Fruit fly (Drosophila melanogaster): Measurements from ENCODE around the gene JMJD6.

The JMJD6 gene

dm6 chr3R:22410537-22411360 lies 48.6 kb upstream of the JMJD6 start, which contains the start of the genes CG13850 and lqfR:
TSS of gene CG13850 (minus strand) at chr3R:22410915.
TSS of gene lqfR (plus strand) at chr3R:22411301.
- TF ChIP-seq trh (GFP tag; optimal IDR thresholded peaks at IDR 0.05), result peak; percentile 68
- peak; percentile 84 for TF ChIP-seq bcd (GFP tag; optimal IDR thresholded peaks at IDR 0.05)
- TF ChIP-seq CG9437 (GFP tag; optimal IDR thresholded peaks at IDR 0.05), result peak; percentile 72
- peak; percentile 80 for TF ChIP-seq Hsf (GFP tag; optimal IDR thresholded peaks at IDR 0.05)
- TF ChIP-seq Neu2 (GFP tag; optimal IDR thresholded peaks at IDR 0.05; ENCODE audit: borderline replicate concordance), result no peak
- peak; percentile 29 for TF ChIP-seq CG1792 (GFP tag; optimal IDR thresholded peaks at IDR 0.05)
- peak; percentile 46; the same call in 1 of the 2 replicates for TF ChIP-seq CG7372 (GFP tag; IDR thresholded peaks at IDR 0.05)
- no peak for TF ChIP-seq dan (GFP tag; IDR thresholded peaks at IDR 0.05)
- TF ChIP-seq CG10462 (GFP tag; optimal IDR thresholded peaks at IDR 0.05), result peak; percentile 58
- peak; percentile 33 for TF ChIP-seq nerfin-1 (tag; optimal IDR thresholded peaks at IDR 0.05)
- no peak for TF ChIP-seq ap (GFP tag; IDR thresholded peaks at IDR 0.05)
- no peak for TF ChIP-seq gsb-n (tag; optimal IDR thresholded peaks at IDR 0.05)
- no peak for TF ChIP-seq gcm (GFP tag; optimal IDR thresholded peaks at IDR 0.05)
- TF ChIP-seq CG16863 (GFP tag; optimal IDR thresholded peaks at IDR 0.05), result peak; percentile 65
- peak in 1 of 2 experiments; percentile 16 for TF ChIP-seq insv (GFP tag; optimal IDR thresholded peaks at IDR 0.05)
- peak; percentile 15 for TF ChIP-seq luna (GFP tag; optimal IDR thresholded peaks at IDR 0.05)
- TF ChIP-seq ato (GFP tag; IDR thresholded peaks at IDR 0.05; ENCODE audit: partially characterized antibody), result no peak
- TF ChIP-seq CG15601 (tag; optimal IDR thresholded peaks at IDR 0.05), result peak; percentile 49
- peak; percentile 52; the same call in 1 of the 2 replicates for TF ChIP-seq CG31441 (GFP tag; IDR thresholded peaks at IDR 0.05)
- 0 out of 2 replicates have a peak, but pooled peaks have one; percentile 17 for TF ChIP-seq E2f1 (GFP tag; IDR thresholded peaks at IDR 0.05)
- TF ChIP-seq NK7.1 (GFP tag; optimal IDR thresholded peaks at IDR 0.05), result peak; percentile 39
- TF ChIP-seq CG5180 (GFP tag; optimal IDR thresholded peaks at IDR 0.05), result no peak
- TF ChIP-seq pnt (GFP tag; optimal IDR thresholded peaks at IDR 0.05), result peak; percentile 61
- no peak; the same call in 1 of the 2 replicates for TF ChIP-seq wdn (GFP tag; IDR thresholded peaks at IDR 0.05)
- peak; percentile 69 for TF ChIP-seq Six4 (GFP tag; optimal IDR thresholded peaks at IDR 0.05)
- TF ChIP-seq CG9932 (GFP tag; IDR thresholded peaks at IDR 0.05), result peak; percentile 87
- TF ChIP-seq pzg (GFP tag; optimal IDR thresholded peaks at IDR 0.05), result peak; percentile 55
- no peak for TF ChIP-seq CG14050 (GFP tag; IDR thresholded peaks at IDR 0.05)
- TF ChIP-seq ems (GFP tag; optimal IDR thresholded peaks at IDR 0.05), result peak; percentile 80
- TF ChIP-seq CG5953 (GFP tag; IDR thresholded peaks at IDR 0.05), result 0 out of 2 replicates have a peak, but pooled peaks have one; percentile 21
- 0 out of 2 replicates have a peak, but pooled peaks have one; percentile 4 for TF ChIP-seq CG10321 (GFP tag; IDR thresholded peaks at IDR 0.05)
- TF ChIP-seq CG34376 (GFP tag; optimal IDR thresholded peaks at IDR 0.05), result peak; percentile 66
- peak; percentile 91 for TF ChIP-seq CG17361 (GFP tag; IDR thresholded peaks at IDR 0.05)
- no peak for TF ChIP-seq C15 (GFP tag; IDR thresholded peaks at IDR 0.05)
- TF ChIP-seq CG4328 (GFP tag; optimal IDR thresholded peaks at IDR 0.05), result peak; percentile 63
- peak; percentile 67 for TF ChIP-seq CG3281 (GFP tag; optimal IDR thresholded peaks at IDR 0.05)
- no peak for TF ChIP-seq CG17612 (GFP tag; IDR thresholded peaks at IDR 0.05)
- no peak for TF ChIP-seq sna (GFP tag; IDR thresholded peaks at IDR 0.05; ENCODE audit: partially characterized antibody)
- no peak; the same call in 1 of the 2 replicates for TF ChIP-seq ttk (GFP tag; IDR thresholded peaks at IDR 0.05)
- TF ChIP-seq her (GFP tag; optimal IDR thresholded peaks at IDR 0.05), result peak; percentile 52
- peak; percentile 67 for TF ChIP-seq HmgZ (tag; optimal IDR thresholded peaks at IDR 0.05)
- TF ChIP-seq so (GFP tag; IDR thresholded peaks at IDR 0.05), result no peak
- TF ChIP-seq wek (GFP tag; optimal IDR thresholded peaks at IDR 0.05), result no peak
- TF ChIP-seq jing (GFP tag; optimal IDR thresholded peaks at IDR 0.05), result no peak
- TF ChIP-seq pho (GFP tag; optimal IDR thresholded peaks at IDR 0.05), result peak; percentile 86
- no peak for TF ChIP-seq sens-2 (GFP tag; IDR thresholded peaks at IDR 0.05)
- no peak for TF ChIP-seq CG7839 (tag; optimal IDR thresholded peaks at IDR 0.05)
- TF ChIP-seq CG4617 (GFP tag; optimal IDR thresholded peaks at IDR 0.05; ENCODE audit: borderline replicate concordance), result peak; percentile 40
- peak; percentile 60; the same call in 1 of the 2 replicates for TF ChIP-seq al (GFP tag; IDR thresholded peaks at IDR 0.05)

Data from whole organism, embryonic.